Worm (Caenorhabditis elegans): ENCODE measurements around the gene C16D9.8.

DNA sequence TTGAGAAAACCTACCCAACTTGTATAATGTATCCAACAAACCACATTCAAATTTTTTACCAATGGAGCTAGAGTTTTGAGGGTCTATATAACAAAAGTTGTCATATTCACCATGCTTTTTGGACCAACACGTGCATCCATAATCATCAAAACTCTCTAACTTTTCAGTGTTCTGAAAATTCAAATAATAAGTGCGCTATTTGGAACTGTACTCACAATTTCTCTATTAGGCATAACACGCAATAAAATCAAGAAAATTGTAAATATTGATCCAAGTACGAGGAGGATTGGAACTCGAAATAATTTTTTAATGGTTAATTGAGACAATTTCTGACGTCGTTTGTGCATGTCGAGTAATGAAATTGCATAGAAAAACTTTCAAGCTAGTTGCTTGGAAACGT lies 23.4 kb downstream of the C16D9.8 start, which contains the start of gene C16D9.3:
- TF ChIP-seq ref-1 (GFP tag; conservative IDR thresholded peaks at IDR 0.05) (no peak), flt-1 (GFP tag; IDR thresholded peaks at IDR 0.05) (no peak), ztf-29 (GFP tag; IDR thresholded peaks at IDR 0.05) (no peak), ztf-23 (GFP tag; IDR thresholded peaks at IDR 0.05) (no peak), cog-1 (tag; optimal IDR thresholded peaks at IDR 0.05) (no peak), T22C8.4 (GFP tag; IDR thresholded peaks at IDR 0.05) (no peak), tab-1 (GFP tag; IDR thresholded peaks at IDR 0.05) (no peak)
